Fruit fly (Drosophila melanogaster): ENCODE results near the gene Ocho.

DNA sequence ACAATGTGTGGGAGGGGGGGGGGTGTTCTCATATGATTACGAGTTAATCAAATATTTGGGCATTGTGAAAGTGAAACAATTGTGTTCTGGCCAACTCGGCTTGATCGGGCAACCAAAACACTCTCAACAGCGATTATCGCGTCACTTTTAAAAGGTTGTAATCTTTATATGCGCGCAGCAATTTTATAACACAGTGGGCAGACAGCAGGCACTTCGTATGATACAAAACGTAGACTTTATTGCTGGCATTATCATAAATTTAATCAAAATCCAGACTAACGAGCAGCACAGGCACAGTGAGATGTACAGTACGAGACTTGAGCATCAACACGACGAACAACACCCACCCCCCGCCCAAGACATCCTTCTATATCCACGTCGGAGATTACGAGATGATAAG lies 18.2 kb downstream of the Ocho start:
- TF ChIP-seq CG10348 (GFP tag; IDR thresholded peaks at IDR 0.05) (no peak), CG4496 (GFP tag; IDR thresholded peaks at IDR 0.05) (no peak), CG15710 (tag; optimal IDR thresholded peaks at IDR 0.05) (no peak), Pif1B (GFP tag; optimal IDR thresholded peaks at IDR 0.05) (no peak), CG34367 (tag; optimal IDR thresholded peaks at IDR 0.05) (no peak), Ets98B (GFP tag; IDR thresholded peaks at IDR 0.05) (no peak), CG17806 (tag; optimal IDR thresholded peaks at IDR 0.05) (no peak), EcR (GFP tag; optimal IDR thresholded peaks at IDR 0.05) (no peak), gl (tag; optimal IDR thresholded peaks at IDR 0.05) (no peak), Pif1A (GFP tag; optimal IDR thresholded peaks at IDR 0.05) (no peak), CG13204 (GFP tag; optimal IDR thresholded peaks at IDR 0.05) (no peak)
